Worm (Caenorhabditis elegans): ENCODE data around the gene W04G3.7.

W04G3.7 gene

DNA sequence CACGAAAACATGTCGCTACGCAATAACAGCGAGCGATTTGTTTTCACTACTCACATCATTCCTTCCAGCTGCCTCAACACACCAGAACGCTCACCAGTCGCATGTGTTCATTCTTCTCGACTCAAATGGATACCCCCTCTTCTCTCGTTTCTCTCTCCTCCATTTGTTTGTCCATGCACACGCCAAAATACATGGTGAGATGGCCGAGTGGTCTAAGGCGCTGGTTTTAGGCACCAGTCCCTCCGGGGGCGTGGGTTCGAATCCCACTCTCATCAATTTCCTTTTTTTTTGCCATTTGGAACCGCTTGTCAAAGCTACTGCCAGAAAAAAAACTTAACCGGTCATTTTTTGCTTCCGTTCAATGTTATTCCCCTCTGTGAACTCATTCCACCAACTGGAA, 10.4 kb upstream of the W04G3.7 start (continued):
- TF ChIP-seq vab-15 (tag; optimal IDR thresholded peaks at IDR 0.05) (no peak), fkh-8 (tag; optimal IDR thresholded peaks at IDR 0.05) (peak; percentile 63), ces-1 (GFP tag; optimal IDR thresholded peaks at IDR 0.05) (no peak), elt-2 (tag; optimal IDR thresholded peaks at IDR 0.05) (no peak), dpl-1 (GFP tag; optimal IDR thresholded peaks at IDR 0.05) (no peak), nhr-237 (tag; optimal IDR thresholded peaks at IDR 0.05) (no peak), C04F5.9 (tag; optimal IDR thresholded peaks at IDR 0.05) (peak; percentile 17), lin-35 (GFP tag; optimal IDR thresholded peaks at IDR 0.05) (peak; percentile 19 to 52), nhr-11 (tag; optimal IDR thresholded peaks at IDR 0.05) (no peak), sox-4 (tag; optimal IDR thresholded peaks at IDR 0.05) (peak; percentile 61), unc-62 (GFP tag; optimal IDR thresholded peaks at IDR 0.05) (no peak), lir-3 (tag; optimal IDR thresholded peaks at IDR 0.05; ENCODE audit: poor library complexity) (no peak), nhr-20 (tag; optimal IDR thresholded peaks at IDR 0.05) (peak; percentile 68), zip-4 (GFP tag; optimal IDR thresholded peaks at IDR 0.05) (no peak), lin-15B (tag; optimal IDR thresholded peaks at IDR 0.05) (no peak), ceh-82 (tag; optimal IDR thresholded peaks at IDR 0.05) (peak; percentile 56 to 78 (median 62)), elt-3 (tag; optimal IDR thresholded peaks at IDR 0.05) (peak in 1 of 6 experiments; percentile 49), nhr-19 (GFP tag; conservative IDR thresholded peaks at IDR 0.05) (peak; percentile 72), ztf-4 (tag; optimal IDR thresholded peaks at IDR 0.05) (no peak), isw-1 (GFP tag; IDR thresholded peaks at IDR 0.05) (peak; percentile 42; the same call in 1 of the 2 replicates), lsy-2 (tag; optimal IDR thresholded peaks at IDR 0.05) (peak; percentile 10 to 20), efl-3 (GFP tag; optimal IDR thresholded peaks at IDR 0.05) (no peak), hlh-17 (GFP tag; optimal IDR thresholded peaks at IDR 0.05; ENCODE audit: borderline replicate concordance) (no peak), unc-98 (GFP tag; IDR thresholded peaks at IDR 0.05) (no peak), C16A3.4 (tag; optimal IDR thresholded peaks at IDR 0.05) (no peak), alr-1 (tag; optimal IDR thresholded peaks at IDR 0.05; ENCODE audit: borderline replicate concordance) (no peak), pax-3 (tag; optimal IDR thresholded peaks at IDR 0.05) (peak; percentile 43), lin-39 (tag; optimal IDR thresholded peaks at IDR 0.05) (no peak), xbp-1 (tag; optimal IDR thresholded peaks at IDR 0.05) (peak; percentile 54), C34B4.2 (tag; optimal IDR thresholded peaks at IDR 0.05) (no peak), unc-86 (tag; optimal IDR thresholded peaks at IDR 0.05) (peak; percentile 36), fkh-4 (tag; optimal IDR thresholded peaks at IDR 0.05; ENCODE audit: borderline replicate concordance) (no peak), mdl-1 (tag; optimal IDR thresholded peaks at IDR 0.05) (peak in 1 of 2 experiments; percentile 38), swsn-7 (tag; optimal IDR thresholded peaks at IDR 0.05) (peak; percentile 73), hlh-4 (tag; optimal IDR thresholded peaks at IDR 0.05) (no peak), unc-30 (tag; optimal IDR thresholded peaks at IDR 0.05) (no peak), mep-1 (tag; optimal IDR thresholded peaks at IDR 0.05) (peak; percentile 55), ets-5 (GFP tag; IDR thresholded peaks at IDR 0.05) (no peak), pag-3 (tag; optimal IDR thresholded peaks at IDR 0.05; ENCODE audit: borderline replicate concordance, insufficient read depth) (no peak), fkh-10 (GFP tag; optimal IDR thresholded peaks at IDR 0.05) (peak; percentile 65), nhr-84 (tag; optimal IDR thresholded peaks at IDR 0.05) (no peak), F16B12.6 (tag; optimal IDR thresholded peaks at IDR 0.05) (no peak), ceh-63 (GFP tag; optimal IDR thresholded peaks at IDR 0.05) (peak; percentile 6), ceh-8 (GFP tag; optimal IDR thresholded peaks at IDR 0.05) (no peak), sup-37 (GFP tag; optimal IDR thresholded peaks at IDR 0.05) (no peak), nhr-47 (tag; optimal IDR thresholded peaks at IDR 0.05) (peak; percentile 87), ceh-90 (tag; optimal IDR thresholded peaks at IDR 0.05) (no peak), lin-13 (GFP tag; optimal IDR thresholded peaks at IDR 0.05) (no peak), grh-1 (GFP tag; IDR thresholded peaks at IDR 0.05) (peak; percentile 47; the same call in 1 of the 2 replicates), nhr-90 (tag; optimal IDR thresholded peaks at IDR 0.05; ENCODE audit: poor library complexity) (peak; percentile 68), sptf-1 (tag; optimal IDR thresholded peaks at IDR 0.05) (no peak)
